Worm (Caenorhabditis elegans): ENCODE results near the gene C44C10.7.

DNA sequence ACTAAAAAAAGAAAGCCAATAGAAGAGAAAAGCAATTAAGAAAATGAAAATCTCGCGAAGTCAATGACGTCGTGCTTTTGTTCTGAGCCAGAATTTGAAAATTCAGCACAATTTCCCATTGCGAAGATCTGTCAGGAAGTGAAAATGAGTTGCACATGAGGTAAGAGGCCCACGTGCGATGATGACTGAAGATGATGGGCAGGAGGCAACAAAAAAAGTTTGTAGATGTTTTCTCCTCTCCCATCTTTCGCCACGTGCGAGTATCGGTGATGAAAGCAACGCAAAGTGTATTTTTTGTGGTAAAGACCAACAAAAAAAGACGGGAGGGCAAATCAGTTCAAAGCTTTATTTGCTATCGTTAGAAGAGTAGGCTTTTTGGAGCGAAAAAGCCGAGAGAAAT, 26.0 kb downstream of the C44C10.7 start:
- TF ChIP-seq ceh-16 (tag; optimal IDR thresholded peaks at IDR 0.05): no peak
- no peak for TF ChIP-seq nhr-77 (tag; optimal IDR thresholded peaks at IDR 0.05)
- TF ChIP-seq aly-2 (tag; optimal IDR thresholded peaks at IDR 0.05): no peak
- no peak for TF ChIP-seq ZK546.5 (tag; optimal IDR thresholded peaks at IDR 0.05)
- no peak for TF ChIP-seq lsy-2 (tag; optimal IDR thresholded peaks at IDR 0.05)
